Fruit fly (Drosophila melanogaster) whole organism, embryonic: Measurements from ENCODE around the gene Ns4.

ENCODE experiments used
- Atf-2 ChIP-seq: fragments of 200-800 bp; sonication (Bioruptor generic); optimal IDR thresholded peaks from 2 replicates; lab custom pipeline; 2016; ENCODE audit warnings: missing biosample characterization, missing genetic modification characterization
- Blimp-1 ChIP-seq: fragments of 200-800 bp; sonication (Bioruptor generic); optimal IDR thresholded peaks from 3 replicates; lab custom pipeline; 2018; ENCODE audit warnings: missing biosample characterization, missing genetic modification characterization, mild to moderate bottlenecking, moderate library complexity, missing genetic modification reagents
- CG11456 ChIP-seq: fragments of 200-800 bp; sonication (Bioruptor generic); IDR thresholded peaks from 3 replicates; pipeline ENCODE4 v1.3.6; 2022; ENCODE audit warnings: missing biosample characterization, missing genetic modification characterization
- CG12942 ChIP-seq: fragments of 200-800 bp; sonication (Bioruptor generic); optimal IDR thresholded peaks from 3 replicates; lab custom pipeline; 2016; ENCODE audit warnings: missing biosample characterization, missing genetic modification characterization
- CG14710 ChIP-seq: fragments of 200-800 bp; sonication (Bioruptor generic); optimal IDR thresholded peaks from 3 replicates; lab custom pipeline; 2019; ENCODE audit warnings: missing biosample characterization, mild to moderate bottlenecking, missing genetic modification characterization, moderate library complexity
- CG1603 ChIP-seq: fragments of 200-800 bp; sonication (Bioruptor generic); optimal IDR thresholded peaks from 2 replicates; lab custom pipeline; 2019; ENCODE audit warnings: missing biosample characterization, mild to moderate bottlenecking, missing genetic modification characterization, moderate library complexity
- CG1647 ChIP-seq: fragments of 200-800 bp; sonication (Bioruptor generic); optimal IDR thresholded peaks from 3 replicates; lab custom pipeline; 2016; ENCODE audit warnings: missing biosample characterization, missing genetic modification characterization
- CG16813 ChIP-seq: fragments of 200-800 bp; sonication (Bioruptor generic); IDR thresholded peaks from 3 replicates; pipeline ENCODE4 v1.3.6; 2022; ENCODE audit warnings: missing biosample characterization, missing genetic modification characterization; ENCODE audit not compliant: partially characterized antibody
- CG16815 ChIP-seq: fragments of 200-800 bp; sonication (Bioruptor generic); optimal IDR thresholded peaks from 3 replicates; lab custom pipeline; 2017; ENCODE audit warnings: missing biosample characterization, mild to moderate bottlenecking, missing genetic modification characterization
- CG17359 ChIP-seq: fragments of 200-800 bp; sonication (Bioruptor generic); optimal IDR thresholded peaks from 3 replicates; lab custom pipeline; 2018; ENCODE audit warnings: missing biosample characterization, mild to moderate bottlenecking, missing genetic modification characterization, moderate library complexity
- CG2129 ChIP-seq: fragments of 200-800 bp; sonication (Bioruptor generic); IDR thresholded peaks from 2 replicates; pipeline ENCODE4 v1.3.6; 2022; ENCODE audit warnings: missing biosample characterization, missing genetic modification characterization; ENCODE audit not compliant: partially characterized antibody
- CG2202 ChIP-seq: fragments of 200-800 bp; sonication (Bioruptor generic); optimal IDR thresholded peaks from 2 replicates; lab custom pipeline; 2018; ENCODE audit warnings: missing biosample characterization, mild to moderate bottlenecking, missing genetic modification characterization
- CG30020 ChIP-seq: fragments of 200-800 bp; optimal IDR thresholded peaks from 2 replicates; lab custom pipeline; 2019; ENCODE audit warnings: missing biosample characterization, mild to moderate bottlenecking, missing genetic modification characterization, moderate library complexity
- CG3407 ChIP-seq: fragments of 200-800 bp; sonication (Bioruptor generic); optimal IDR thresholded peaks from 2 replicates; lab custom pipeline; 2018; ENCODE audit warnings: missing biosample characterization, mild to moderate bottlenecking, missing genetic modification characterization
- CG3838 ChIP-seq: fragments of 200-800 bp; sonication (Bioruptor generic); optimal IDR thresholded peaks from 3 replicates; lab custom pipeline; 2016; ENCODE audit warnings: missing biosample characterization, missing genetic modification characterization
- CG5953 ChIP-seq: fragments of 200-800 bp; sonication (Bioruptor generic); IDR thresholded peaks from 2 replicates; pipeline ENCODE4 v1.3.6; 2022; ENCODE audit warnings: missing biosample characterization, missing genetic modification characterization
- CG6272 ChIP-seq: fragments of 200-800 bp; sonication (Bioruptor generic); IDR thresholded peaks from 2 replicates; pipeline ENCODE4 v1.3.6; 2022; ENCODE audit warnings: missing biosample characterization, missing genetic modification characterization
- CG6791 ChIP-seq: fragments of 200-800 bp; sonication (Bioruptor generic); IDR thresholded peaks from 3 replicates; pipeline ENCODE4 v1.3.6; 2022; ENCODE audit warnings: missing biosample characterization, missing genetic modification characterization; ENCODE audit not compliant: partially characterized antibody
- CG7786 ChIP-seq: fragments of 200-800 bp; sonication (Bioruptor generic); optimal IDR thresholded peaks from 2 replicates; lab custom pipeline; 2016; ENCODE audit warnings: missing biosample characterization, missing genetic modification characterization
- CG7963 ChIP-seq: fragments of 200-800 bp; sonication (Bioruptor generic); IDR thresholded peaks from 3 replicates; pipeline ENCODE4 v1.3.6; 2022; ENCODE audit warnings: missing biosample characterization, missing genetic modification characterization; ENCODE audit not compliant: partially characterized antibody
- CG8944 ChIP-seq: fragments of 200-800 bp; sonication (Bioruptor generic); optimal IDR thresholded peaks from 3 replicates; lab custom pipeline; 2016; ENCODE audit warnings: missing biosample characterization, missing genetic modification characterization
- Dad ChIP-seq: fragments of 200-800 bp; sonication (Bioruptor generic); optimal IDR thresholded peaks from 3 replicates; lab custom pipeline; 2016; ENCODE audit warnings: missing biosample characterization, missing genetic modification characterization
- Elba2 ChIP-seq: fragments of 200-800 bp; sonication (Bioruptor generic); optimal IDR thresholded peaks from 3 replicates; lab custom pipeline; 2016; ENCODE audit warnings: missing biosample characterization, missing genetic modification characterization
- HLHmδ ChIP-seq: fragments of 200-800 bp; sonication (Bioruptor generic); optimal IDR thresholded peaks from 2 replicates; lab custom pipeline; 2018; ENCODE audit warnings: missing biosample characterization, mild to moderate bottlenecking, missing genetic modification characterization, moderate library complexity
- Lim3 ChIP-seq: fragments of 200-800 bp; sonication (Bioruptor generic); IDR thresholded peaks from 2 replicates; pipeline ENCODE4 v1.3.6; 2022; ENCODE audit warnings: missing biosample characterization, missing genetic modification characterization
- Mad ChIP-seq: fragments of 200-800 bp; sonication (Bioruptor generic); optimal IDR thresholded peaks from 2 replicates; lab custom pipeline; 2016; ENCODE audit warnings: missing biosample characterization, missing genetic modification characterization
- NC2β ChIP-seq: fragments of 200-800 bp; sonication (Bioruptor generic); optimal IDR thresholded peaks from 2 replicates; lab custom pipeline; 2016; ENCODE audit warnings: missing biosample characterization, missing genetic modification characterization
- PHDP ChIP-seq: fragments of 200-800 bp; sonication (Bioruptor generic); optimal IDR thresholded peaks from 3 replicates; lab custom pipeline; 2018; ENCODE audit warnings: missing biosample characterization, mild to moderate bottlenecking, missing genetic modification characterization, moderate library complexity
- Sox102F ChIP-seq: fragments of 200-800 bp; sonication (Bioruptor generic); optimal IDR thresholded peaks from 2 replicates; lab custom pipeline; 2018; ENCODE audit warnings: missing biosample characterization, mild to moderate bottlenecking, missing genetic modification characterization, moderate library complexity
- amos ChIP-seq: fragments of 200-800 bp; sonication (Bioruptor generic); IDR thresholded peaks from 2 replicates; pipeline ENCODE4 v1.3.6; 2022; ENCODE audit warnings: missing biosample characterization, missing genetic modification characterization; ENCODE audit not compliant: partially characterized antibody
- aop ChIP-seq: fragments of 200-800 bp; sonication (Bioruptor generic); IDR thresholded peaks from 2 replicates; pipeline ENCODE4 v1.3.6; 2022; ENCODE audit warnings: missing biosample characterization, missing genetic modification characterization
- btn ChIP-seq: fragments of 200-800 bp; sonication (Bioruptor generic); optimal IDR thresholded peaks from 2 replicates; lab custom pipeline; 2016; ENCODE audit warnings: missing biosample characterization, missing genetic modification characterization
- caup ChIP-seq: fragments of 200-800 bp; sonication (Bioruptor generic); optimal IDR thresholded peaks from 3 replicates; lab custom pipeline; 2017; ENCODE audit warnings: missing biosample characterization, mild to moderate bottlenecking, missing genetic modification characterization, moderate library complexity; ENCODE audit not compliant: severe bottlenecking
- ci ChIP-seq: fragments of 200-800 bp; sonication (Bioruptor generic); IDR thresholded peaks from 3 replicates; pipeline ENCODE4 v1.3.6; 2022; ENCODE audit warnings: missing biosample characterization, missing genetic modification characterization
- eyg ChIP-seq: fragments of 200-800 bp; sonication (Bioruptor generic); optimal IDR thresholded peaks from 3 replicates; lab custom pipeline; 2016; ENCODE audit warnings: missing biosample characterization, missing genetic modification characterization
- ftz-f1 ChIP-seq: fragments of 200-800 bp; sonication (Bioruptor generic); optimal IDR thresholded peaks from 2 replicates; lab custom pipeline; 2016; ENCODE audit warnings: missing biosample characterization, missing genetic modification characterization
- gem ChIP-seq: fragments of 200-800 bp; sonication (Bioruptor generic); optimal IDR thresholded peaks from 2 replicates; lab custom pipeline; 2019; ENCODE audit warnings: missing biosample characterization, mild to moderate bottlenecking, missing genetic modification characterization, moderate library complexity
- gt ChIP-seq: fragments of 200-800 bp; sonication (Bioruptor generic); IDR thresholded peaks from 2 replicates; pipeline ENCODE4 v1.3.6; 2022; ENCODE audit warnings: missing biosample characterization, missing genetic modification characterization
- hkb ChIP-seq, 2 experiments: fragments of 200-800 bp in 1 of 2; fragments of >200 bp in 1 of 2; sonication (Bioruptor generic) in 1 of 2; IDR thresholded peaks in 1 of 2; optimal IDR thresholded peaks in 1 of 2; 2 replicates each; pipeline versions ENCODE4 v1.3.6 to Lab custom; 2017 to 2022; ENCODE audit warnings: missing biosample characterization in 1 of 2, missing genetic modification characterization in 1 of 2
- kni ChIP-seq: fragments of 200-800 bp; sonication (Bioruptor generic); optimal IDR thresholded peaks from 3 replicates; lab custom pipeline; 2017; ENCODE audit warnings: mild to moderate bottlenecking, missing biosample characterization, missing genetic modification reagents, missing genetic modification characterization
- knrl ChIP-seq: fragments of 200-800 bp; sonication (Bioruptor generic); IDR thresholded peaks from 3 replicates; pipeline ENCODE4 v1.3.6; 2022; ENCODE audit warnings: missing biosample characterization, missing genetic modification characterization; ENCODE audit not compliant: partially characterized antibody
- lmd ChIP-seq: fragments of 200-800 bp; sonication (Bioruptor generic); IDR thresholded peaks from 2 replicates; pipeline ENCODE4 v1.3.6; 2022; ENCODE audit warnings: missing biosample characterization, missing genetic modification characterization
- org-1 ChIP-seq: fragments of 200-800 bp; sonication (Bioruptor generic); optimal IDR thresholded peaks from 2 replicates; lab custom pipeline; 2017; ENCODE audit warnings: missing biosample characterization, missing genetic modification characterization
- sim ChIP-seq: fragments of 200-800 bp; sonication (Bioruptor generic); IDR thresholded peaks from 2 replicates; pipeline ENCODE4 v1.3.6; 2022; ENCODE audit warnings: missing biosample characterization, missing genetic modification characterization
- so ChIP-seq: fragments of 200-800 bp; sonication (Bioruptor generic); IDR thresholded peaks from 3 replicates; pipeline ENCODE4 v1.3.6; 2022; ENCODE audit warnings: missing biosample characterization, missing genetic modification characterization
- stwl ChIP-seq: fragments of 200-800 bp; sonication (Bioruptor generic); optimal IDR thresholded peaks from 3 replicates; lab custom pipeline; 2018; ENCODE audit warnings: missing biosample characterization, mild to moderate bottlenecking, missing genetic modification characterization, moderate library complexity
- sug ChIP-seq: fragments of 200-800 bp; optimal IDR thresholded peaks from 2 replicates; lab custom pipeline; 2019; ENCODE audit warnings: missing biosample characterization, mild to moderate bottlenecking, missing genetic modification characterization, moderate library complexity
- unpg ChIP-seq: fragments of 200-800 bp; sonication (Bioruptor generic); optimal IDR thresholded peaks from 3 replicates; lab custom pipeline; 2018; ENCODE audit warnings: missing biosample characterization, mild to moderate bottlenecking, missing genetic modification characterization, moderate library complexity
- vfl ChIP-seq: fragments of 200-800 bp; sonication (Bioruptor generic); optimal IDR thresholded peaks from 2 replicates; lab custom pipeline; 2016; ENCODE audit warnings: missing biosample characterization, missing genetic modification characterization
- zf30C ChIP-seq: fragments of 200-800 bp; sonication (Bioruptor generic); optimal IDR thresholded peaks from 3 replicates; lab custom pipeline; 2018; ENCODE audit warnings: missing biosample characterization, mild to moderate bottlenecking, missing genetic modification characterization

The Ns4 gene

dm6 chr2L:20734687-20735088 is 17.6 kb upstream of the Ns4 start (continued):
- TF ChIP-seq HLHmδ (no peak), unpg (GFP tag; lab: Kevin White, UChicago) (no peak), NC2β (GFP tag; lab: Kevin White, UChicago) (no peak), CG5953 (no peak), aop (GFP tag; lab: Robert Waterston, UW) (no peak), sug (tag; lab: Kevin White, UChicago) (no peak), CG8944 (GFP tag; lab: Kevin White, UChicago) (no peak), CG6791 (GFP tag; lab: Robert Waterston, UW) (peak; percentile 72; the same call in 2 of the 3 replicates), CG1603 (tag; lab: Kevin White, UChicago) (peak; percentile 6), CG30020 (tag; lab: Kevin White, UChicago) (peak; percentile 0), CG17359 (tag; lab: Kevin White, UChicago) (no peak), Sox102F (no peak), gem (tag; lab: Kevin White, UChicago) (no peak), CG2202 (tag; lab: Kevin White, UChicago) (no peak), amos (GFP tag; lab: Robert Waterston, UW) (peak; percentile 58), Elba2 (no peak), Lim3 (GFP tag; lab: Robert Waterston, UW) (no peak), knrl (GFP tag; lab: Robert Waterston, UW) (peak; percentile 37; the same call in 2 of the 3 replicates), CG14710 (tag; lab: Kevin White, UChicago) (no peak), CG1647 (GFP tag; lab: Kevin White, UChicago) (no peak), gt (no peak), stwl (tag; lab: Kevin White, UChicago) (peak; percentile 34), sim (GFP tag; lab: Robert Waterston, UW) (no peak), ci (GFP tag; lab: Robert Waterston, UW) (no peak), org-1 (no peak), btn (GFP tag; lab: Kevin White, UChicago) (no peak), CG11456 (GFP tag; lab: Robert Waterston, UW) (no peak), vfl (no peak), ftz-f1 (GFP tag; lab: Kevin White, UChicago) (no peak), CG16813 (GFP tag; lab: Robert Waterston, UW) (peak; percentile 63; the same call in 2 of the 3 replicates), CG16815 (no peak), CG2129 (peak; percentile 42; the same call in 1 of the 2 replicates), zf30C (GFP tag; lab: Kevin White, UChicago) (no peak), CG7963 (GFP tag; lab: Robert Waterston, UW) (peak; percentile 51; the same call in 1 of the 3 replicates), CG7786 (GFP tag; lab: Kevin White, UChicago) (no peak), Mad (GFP tag; lab: Kevin White, UChicago) (no peak), Atf-2 (GFP tag; lab: Kevin White, UChicago) (no peak), CG6272 (GFP tag; lab: Robert Waterston, UW) (no peak), kni (GFP tag; lab: Kevin White, UChicago) (no peak), lmd (GFP tag; lab: Robert Waterston, UW) (no peak), PHDP (tag; lab: Kevin White, UChicago) (no peak), caup (GFP tag; lab: Kevin White, UChicago) (no peak), Dad (no peak), CG12942 (no peak), CG3407 (GFP tag; lab: Kevin White, UChicago) (no peak), so (GFP tag; lab: Robert Waterston, UW) (no peak), hkb (optimal IDR thresholded peaks at IDR 0.05; lab: Kevin White, UChicago) (no peak), hkb (GFP tag; IDR thresholded peaks at IDR 0.05; lab: Robert Waterston, UW) (no peak), eyg (GFP tag; lab: Kevin White, UChicago) (no peak), Blimp-1 (GFP tag; lab: Kevin White, UChicago) (no peak), CG3838 (no peak)
